Fruit fly (Drosophila melanogaster) whole organism, pupa: ENCODE results near the gene CG14200.

Experiments used
- CG10348 ChIP-seq: fragments of 200-800 bp; sonication (Bioruptor generic); IDR thresholded peaks from 2 replicates; pipeline ENCODE4 v1.3.6; 2022; ENCODE audit warnings: missing biosample characterization, missing genetic modification characterization
- CG12605 ChIP-seq: fragments of 200-800 bp; sonication (Bioruptor generic); IDR thresholded peaks from 2 replicates; pipeline ENCODE4 v1.3.6; 2022; ENCODE audit warnings: missing biosample characterization, missing genetic modification characterization
- CG13204 ChIP-seq: fragments of 200-800 bp; sonication (Bioruptor generic); optimal IDR thresholded peaks from 2 replicates; lab custom pipeline; 2018; ENCODE audit warnings: missing biosample characterization, mild to moderate bottlenecking, missing genetic modification characterization, moderate library complexity
- CG14655 ChIP-seq: fragments of 200-800 bp; sonication (Bioruptor generic); optimal IDR thresholded peaks from 3 replicates; lab custom pipeline; 2017; ENCODE audit warnings: mild to moderate bottlenecking, missing biosample characterization, missing genetic modification reagents, missing genetic modification characterization
- CG15710 ChIP-seq: fragments of 200-800 bp; sonication (Bioruptor generic); optimal IDR thresholded peaks from 2 replicates; lab custom pipeline; 2018; ENCODE audit warnings: missing biosample characterization, mild to moderate bottlenecking, missing genetic modification characterization, moderate library complexity
- CG17806 ChIP-seq: fragments of 200-800 bp; sonication (Bioruptor generic); optimal IDR thresholded peaks from 2 replicates; lab custom pipeline; 2018; ENCODE audit warnings: missing biosample characterization, mild to moderate bottlenecking, missing genetic modification characterization, moderate library complexity
- CG32121 ChIP-seq: fragments of 200-800 bp; sonication (Bioruptor generic); IDR thresholded peaks from 2 replicates; pipeline ENCODE4 v1.3.6; 2022; ENCODE audit warnings: missing biosample characterization, missing genetic modification characterization
- CG34367 ChIP-seq: fragments of 200-800 bp; sonication (Bioruptor generic); optimal IDR thresholded peaks from 2 replicates; lab custom pipeline; 2018; ENCODE audit warnings: missing biosample characterization, mild to moderate bottlenecking, missing genetic modification characterization
- CG4496 ChIP-seq: fragments of 200-800 bp; sonication (Bioruptor generic); IDR thresholded peaks from 3 replicates; pipeline ENCODE4 v1.3.6; 2022; ENCODE audit warnings: missing biosample characterization, missing genetic modification characterization
- CG8159 ChIP-seq: fragments of 200-800 bp; sonication (Bioruptor generic); optimal IDR thresholded peaks from 3 replicates; lab custom pipeline; 2018; ENCODE audit warnings: missing biosample characterization, mild to moderate bottlenecking, missing genetic modification characterization, moderate library complexity
- CG8301 ChIP-seq: fragments of 200-800 bp; sonication (Bioruptor generic); optimal IDR thresholded peaks from 2 replicates; lab custom pipeline; 2018; ENCODE audit warnings: missing biosample characterization, mild to moderate bottlenecking, missing genetic modification characterization
- CG9948 ChIP-seq: fragments of 200-800 bp; sonication (Bioruptor generic); optimal IDR thresholded peaks from 2 replicates; lab custom pipeline; 2018; ENCODE audit warnings: missing biosample characterization, mild to moderate bottlenecking, missing genetic modification characterization, moderate library complexity
- D1 ChIP-seq: fragments of 200-800 bp; sonication (Bioruptor generic); optimal IDR thresholded peaks from 2 replicates; lab custom pipeline; 2018; ENCODE audit warnings: missing biosample characterization, mild to moderate bottlenecking, missing genetic modification characterization, moderate library complexity
- EcR ChIP-seq: fragments of 200-800 bp; sonication (Bioruptor generic); optimal IDR thresholded peaks from 3 replicates; lab custom pipeline; 2019; ENCODE audit warnings: missing biosample characterization, missing genetic modification characterization, mild to moderate bottlenecking, moderate library complexity, missing genetic modification reagents
- Ets98B ChIP-seq: fragments of 200-800 bp; sonication (Bioruptor generic); IDR thresholded peaks from 2 replicates; pipeline ENCODE4 v1.3.6; 2022; ENCODE audit warnings: missing biosample characterization, missing genetic modification characterization
- Pif1A ChIP-seq: fragments of 200-800 bp; sonication (Bioruptor generic); optimal IDR thresholded peaks from 3 replicates; lab custom pipeline; 2016; ENCODE audit warnings: missing biosample characterization, missing genetic modification characterization
- Pif1B ChIP-seq: fragments of 200-800 bp; sonication (Bioruptor generic); optimal IDR thresholded peaks from 3 replicates; lab custom pipeline; 2016; ENCODE audit warnings: missing biosample characterization, missing genetic modification characterization
- Snoo ChIP-seq: fragments of 200-800 bp; sonication (Bioruptor generic); optimal IDR thresholded peaks from 3 replicates; lab custom pipeline; 2017; ENCODE audit warnings: missing biosample characterization, mild to moderate bottlenecking, missing genetic modification characterization, inconsistent platforms
- fd96Ca ChIP-seq: fragments of 200-800 bp; sonication (Bioruptor generic); IDR thresholded peaks from 3 replicates; pipeline ENCODE4 v1.3.6; 2022; ENCODE audit warnings: missing biosample characterization, missing genetic modification characterization
- gl ChIP-seq: fragments of 200-800 bp; sonication (Bioruptor generic); optimal IDR thresholded peaks from 2 replicates; lab custom pipeline; 2018; ENCODE audit warnings: missing biosample characterization, mild to moderate bottlenecking, missing genetic modification characterization
- rn ChIP-seq: fragments of 200-800 bp; sonication (Bioruptor generic); IDR thresholded peaks from 2 replicates; pipeline ENCODE4 v1.3.6; 2022; ENCODE audit warnings: missing biosample characterization, missing genetic modification characterization

Gene CG14200

DNA sequence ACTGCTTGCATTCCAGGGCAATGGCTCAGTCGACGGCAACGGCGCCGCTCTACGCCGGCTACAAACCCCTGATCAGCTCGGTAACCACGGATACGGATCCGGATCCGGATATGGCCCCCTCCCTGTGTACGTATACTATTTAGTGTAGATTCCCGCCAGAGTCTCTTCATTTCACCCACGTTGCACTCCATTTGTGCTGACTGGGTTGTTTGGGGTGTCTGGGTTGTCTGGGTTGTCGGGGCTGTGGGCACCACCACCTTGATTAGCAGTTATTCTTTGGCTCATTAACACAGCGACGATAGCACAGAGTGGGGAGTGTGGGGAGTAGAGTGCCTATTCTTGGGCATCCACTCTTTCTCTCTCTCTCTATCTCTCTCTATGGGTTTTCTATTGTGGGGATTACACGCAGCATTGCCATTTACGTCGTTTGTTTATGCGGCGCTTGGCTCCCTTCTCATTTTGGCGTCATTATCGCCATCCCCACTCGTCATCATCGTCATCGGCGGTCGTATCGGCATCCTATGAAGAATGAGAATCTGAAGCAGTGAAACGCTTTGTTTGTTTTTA, 3.5 kb downstream of the CG14200 start:
- no peak for TF ChIP-seq fd96Ca (GFP tag; lab: Robert Waterston, UW)

dm6 chrX:19501274-19501673, 6.0 kb downstream of the CG14200 start:
- TF ChIP-seq CG13204 (GFP tag; lab: Kevin White, UChicago) (peak; percentile 63), D1 (no peak), fd96Ca (GFP tag; lab: Robert Waterston, UW) (no peak), CG12605 (no peak), CG8301 (no peak), Ets98B (GFP tag; lab: Robert Waterston, UW) (no peak), Snoo (no peak), EcR (GFP tag; lab: Kevin White, UChicago) (peak; percentile 33), CG8159 (tag; lab: Kevin White, UChicago) (no peak), CG14655 (GFP tag; lab: Kevin White, UChicago) (no peak)

DNA sequence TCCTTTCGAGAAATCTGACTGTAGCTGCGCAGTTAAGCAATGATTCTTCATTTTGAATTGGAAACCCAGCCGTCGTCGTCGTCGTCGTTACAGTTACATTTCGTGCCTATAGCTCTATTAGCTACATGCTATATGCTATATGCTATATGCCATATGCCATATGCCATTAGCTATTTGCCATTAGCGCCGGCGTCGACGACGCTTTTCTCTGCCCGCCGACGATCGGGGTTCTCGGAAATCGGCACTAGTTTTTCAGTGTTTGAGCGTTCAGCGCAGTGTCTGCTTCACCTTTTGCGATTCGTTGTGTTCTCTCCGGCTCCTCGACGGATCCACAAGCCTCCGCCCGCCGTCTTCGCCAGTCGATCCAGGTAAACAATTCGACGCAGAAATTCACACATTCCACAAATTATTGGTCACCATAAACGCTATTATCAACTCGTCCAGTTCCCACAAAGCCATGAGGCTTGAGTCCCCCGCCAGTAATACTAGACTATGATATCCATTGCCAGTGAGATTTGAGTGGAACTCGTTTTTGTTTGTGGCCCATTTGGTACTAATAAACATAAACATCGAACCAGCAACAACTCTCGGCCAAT, 9.0 kb downstream of the CG14200 start:
- TF ChIP-seq Ets98B (GFP tag; lab: Robert Waterston, UW) = no peak
- no peak for TF ChIP-seq CG8301
- no peak for TF ChIP-seq CG14655 (GFP tag; lab: Kevin White, UChicago)
- TF ChIP-seq D1 = no peak
- no peak for TF ChIP-seq CG9948 (tag; lab: Kevin White, UChicago)
- TF ChIP-seq CG34367 = no peak
- TF ChIP-seq Snoo = no peak
- TF ChIP-seq Pif1A = no peak
- TF ChIP-seq EcR (GFP tag; lab: Kevin White, UChicago) = no peak
- TF ChIP-seq CG8159 (tag; lab: Kevin White, UChicago) = no peak
- no peak for TF ChIP-seq gl
- no peak for TF ChIP-seq fd96Ca (GFP tag; lab: Robert Waterston, UW)
- TF ChIP-seq CG17806 (tag; lab: Kevin White, UChicago) = no peak
- no peak for TF ChIP-seq CG12605
- TF ChIP-seq CG13204 (GFP tag; lab: Kevin White, UChicago) = no peak
- TF ChIP-seq CG15710 = no peak

DNA sequence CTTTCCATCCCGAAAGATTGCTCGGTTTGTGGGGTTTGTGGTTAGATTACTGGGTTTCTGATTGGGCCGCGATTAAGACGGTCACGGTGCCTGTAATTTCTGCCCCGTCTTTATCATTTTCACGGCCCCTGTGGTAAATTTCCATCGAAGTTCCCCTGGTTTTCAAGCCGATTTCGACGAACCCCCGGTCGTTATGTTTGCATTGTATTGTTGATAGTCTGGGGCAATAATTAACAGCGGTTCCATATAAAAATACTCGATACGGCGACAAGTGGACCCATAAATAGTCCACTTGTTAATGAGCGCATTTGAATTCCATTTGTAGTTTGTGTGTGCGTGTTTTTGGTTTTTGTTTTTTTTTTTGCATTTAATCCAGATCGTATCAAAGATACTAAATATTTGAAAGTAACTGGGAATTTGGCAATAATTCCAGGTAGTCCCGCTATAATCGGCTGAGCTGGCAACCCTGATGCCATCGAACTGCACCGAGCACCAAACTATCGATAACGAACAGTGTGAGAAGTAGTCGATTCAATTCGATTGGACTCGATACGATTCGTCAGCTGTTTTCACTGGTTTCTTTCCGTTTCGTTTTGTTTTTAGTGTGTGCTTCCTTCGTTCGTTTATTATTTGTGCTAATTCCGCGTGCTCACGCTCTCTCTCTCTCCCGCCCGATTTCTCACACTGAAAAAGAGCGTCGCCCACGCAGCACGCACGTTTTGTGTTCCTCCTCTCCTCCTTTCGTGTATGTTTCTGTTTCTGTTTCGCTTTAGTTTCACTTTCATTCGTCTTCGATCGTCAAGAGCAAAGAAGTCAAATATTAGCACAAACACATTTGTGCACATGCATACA, 10.3 kb downstream of the CG14200 start:
- TF ChIP-seq Ets98B (GFP tag; lab: Robert Waterston, UW) = peak; percentile 20; the same call in 1 of the 2 replicates
- no peak for TF ChIP-seq Pif1A
- no peak for TF ChIP-seq CG8301
- no peak for TF ChIP-seq CG10348 (GFP tag; lab: Robert Waterston, UW)
- TF ChIP-seq fd96Ca (GFP tag; lab: Robert Waterston, UW) = 0 out of 3 replicates have a peak, but pooled peaks have one; percentile 40
- TF ChIP-seq CG12605 = no peak
- no peak for TF ChIP-seq CG9948 (tag; lab: Kevin White, UChicago)
- TF ChIP-seq rn = no peak
- no peak for TF ChIP-seq CG15710
- TF ChIP-seq Pif1B (GFP tag; lab: Kevin White, UChicago) = no peak
- TF ChIP-seq CG17806 (tag; lab: Kevin White, UChicago) = no peak
- no peak for TF ChIP-seq Snoo
- no peak for TF ChIP-seq CG13204 (GFP tag; lab: Kevin White, UChicago)
- TF ChIP-seq CG32121 (GFP tag; lab: Robert Waterston, UW) = 0 out of 2 replicates have a peak, but pooled peaks have one; percentile 24
- TF ChIP-seq CG8159 (tag; lab: Kevin White, UChicago) = no peak
- TF ChIP-seq gl = no peak
- TF ChIP-seq CG4496 (GFP tag; lab: Robert Waterston, UW) = peak; percentile 58; the same call in 2 of the 3 replicates
- TF ChIP-seq D1 = no peak
- TF ChIP-seq CG34367 = no peak

dm6 chrX:19510204-19510603, 14.9 kb downstream of the CG14200 start:
- TF ChIP-seq CG9948 (tag; lab: Kevin White, UChicago) (no peak), CG13204 (GFP tag; lab: Kevin White, UChicago) (no peak), CG8159 (tag; lab: Kevin White, UChicago) (no peak), CG8301 (no peak), Snoo (no peak), fd96Ca (GFP tag; lab: Robert Waterston, UW) (no peak), CG14655 (GFP tag; lab: Kevin White, UChicago) (no peak), CG32121 (GFP tag; lab: Robert Waterston, UW) (no peak), EcR (GFP tag; lab: Kevin White, UChicago) (no peak), CG10348 (GFP tag; lab: Robert Waterston, UW) (no peak), rn (no peak), CG12605 (no peak), Ets98B (GFP tag; lab: Robert Waterston, UW) (no peak), CG34367 (no peak), CG15710 (no peak), D1 (no peak), gl (no peak), Pif1B (GFP tag; lab: Kevin White, UChicago) (no peak), CG4496 (GFP tag; lab: Robert Waterston, UW) (no peak)

DNA sequence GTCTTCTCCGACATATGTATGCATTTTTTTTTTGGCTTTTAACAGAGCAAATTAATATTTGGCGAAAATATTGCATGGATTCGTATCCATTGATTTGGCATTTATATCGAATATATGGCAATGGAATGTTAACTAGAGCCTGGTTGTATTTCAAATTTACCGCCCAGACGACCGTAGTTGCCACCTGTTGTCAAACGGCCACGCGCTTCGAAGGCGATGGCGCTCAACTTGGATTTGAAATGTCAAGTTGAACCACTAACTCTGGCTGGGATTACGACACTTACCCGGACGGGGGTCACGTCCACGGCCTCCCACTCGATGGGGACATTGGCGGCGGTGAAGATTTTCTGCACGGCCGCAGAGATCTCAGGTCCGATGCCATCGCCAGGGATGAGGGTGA, 25.1 kb downstream of the CG14200 start:
- TF ChIP-seq Pif1A (no peak), CG17806 (tag; lab: Kevin White, UChicago) (no peak), CG13204 (GFP tag; lab: Kevin White, UChicago) (no peak), EcR (GFP tag; lab: Kevin White, UChicago) (no peak), D1 (no peak), CG12605 (no peak)
